Worm (Caenorhabditis elegans): ENCODE data around the gene btb-16.

Gene btb-16

DNA sequence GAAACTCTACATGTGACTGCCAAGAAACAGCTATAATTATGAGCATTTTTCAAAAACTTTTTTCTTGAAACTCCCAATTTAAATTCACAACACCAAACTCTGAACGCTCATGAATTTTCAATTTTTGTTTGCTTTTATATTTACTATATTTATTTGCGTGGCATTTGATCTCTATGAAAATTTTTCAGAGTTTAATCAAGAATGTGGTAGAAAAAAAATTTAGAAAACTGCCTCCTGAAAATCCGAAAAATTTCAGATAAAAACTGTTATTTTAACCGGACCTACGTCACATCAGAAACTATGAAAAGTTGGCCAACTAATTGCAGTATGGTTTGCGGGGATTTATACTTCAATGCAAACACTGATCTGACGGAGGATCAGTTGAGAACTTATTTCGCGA lies 35.4 kb downstream of the btb-16 start, which contains the start of gene irld-27:
Gene irld-27 (plus strand): TSS at position 301 of the 400 bp plus-strand sequence.
- TF ChIP-seq dao-5 (tag; optimal IDR thresholded peaks at IDR 0.05), result no peak
- no peak for TF ChIP-seq W03F9.2 (tag; optimal IDR thresholded peaks at IDR 0.05)
- TF ChIP-seq him-1 (tag; optimal IDR thresholded peaks at IDR 0.05), result no peak

DNA sequence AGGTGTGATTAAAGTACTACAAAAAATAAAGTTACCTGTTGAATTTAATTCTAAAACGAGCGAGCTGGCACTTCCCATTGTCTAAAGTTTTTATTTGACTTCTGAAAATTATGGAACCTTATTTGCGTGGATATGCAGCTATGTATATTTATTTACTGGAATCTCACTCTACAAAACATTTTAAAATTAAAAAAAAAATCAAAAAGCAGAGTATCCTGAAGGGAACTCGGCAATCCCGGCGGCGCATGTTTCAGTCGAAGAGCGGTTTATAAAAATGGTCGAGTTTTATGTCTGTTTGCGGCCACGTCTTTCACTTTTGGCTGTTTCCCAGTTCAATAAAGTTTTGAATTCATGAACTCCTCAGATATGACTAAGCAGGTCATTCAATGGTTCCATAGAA lies 40.4 kb downstream of the btb-16 start, which contains the start of gene F14D2.19:
Gene F14D2.19 (minus strand): TSS at position 101 of the 400 bp plus-strand sequence.
- TF ChIP-seq him-1 (tag; optimal IDR thresholded peaks at IDR 0.05) (no peak), W03F9.2 (tag; optimal IDR thresholded peaks at IDR 0.05) (no peak), dao-5 (tag; optimal IDR thresholded peaks at IDR 0.05) (no peak)

DNA sequence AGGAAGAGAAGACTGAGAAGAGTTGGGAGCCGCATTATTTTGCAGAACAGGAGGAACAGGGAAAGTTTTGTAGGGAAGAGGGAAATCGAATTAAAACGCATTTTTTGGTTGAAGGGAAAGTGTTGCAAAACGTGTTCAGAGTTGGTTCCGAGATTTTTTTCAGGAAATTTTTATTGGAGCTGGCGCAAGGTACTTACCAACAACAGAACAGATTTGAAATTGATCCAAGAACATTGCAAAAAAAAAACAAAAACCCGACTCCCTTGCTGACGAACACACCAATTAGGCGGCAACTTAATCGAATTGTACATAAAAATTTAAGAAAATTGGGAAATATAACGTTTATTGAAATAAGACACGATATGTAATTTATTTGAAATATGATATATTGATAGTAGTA lies 41.9 kb downstream of the btb-16 start, which contains the start of gene F14D2.7:
Gene F14D2.7 (minus strand): TSS at position 101 of the 400 bp plus-strand sequence.
- no peak for TF ChIP-seq him-1 (tag; optimal IDR thresholded peaks at IDR 0.05)
- no peak for TF ChIP-seq dao-5 (tag; optimal IDR thresholded peaks at IDR 0.05)
- TF ChIP-seq W03F9.2 (tag; optimal IDR thresholded peaks at IDR 0.05), result no peak

DNA sequence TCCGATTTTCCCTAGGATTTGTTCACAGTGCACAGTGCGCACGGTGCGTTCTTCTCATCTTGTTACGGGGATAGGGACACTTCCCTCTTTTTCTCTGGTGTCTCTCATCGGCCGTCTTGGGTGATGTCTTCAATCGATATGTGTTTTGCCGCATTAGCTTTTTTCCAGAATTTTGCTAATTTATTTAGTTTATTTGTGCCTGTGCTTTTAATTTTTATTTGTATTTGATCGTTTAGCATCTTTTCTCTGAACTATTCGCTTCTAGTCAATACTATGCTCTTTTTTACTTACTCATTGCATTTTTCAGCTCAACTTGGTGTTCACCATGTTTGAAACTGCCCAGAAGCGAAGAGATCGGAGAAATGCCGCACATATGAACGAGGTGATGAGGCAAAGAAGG lies 43.6 kb downstream of the btb-16 start, which contains the start of gene F14D2.5:
Gene F14D2.5 (plus strand): TSS at position 301 of the 400 bp plus-strand sequence.
- no peak for TF ChIP-seq him-1 (tag; optimal IDR thresholded peaks at IDR 0.05)
- no peak for TF ChIP-seq dao-5 (tag; optimal IDR thresholded peaks at IDR 0.05)
- TF ChIP-seq W03F9.2 (tag; optimal IDR thresholded peaks at IDR 0.05), result no peak

DNA sequence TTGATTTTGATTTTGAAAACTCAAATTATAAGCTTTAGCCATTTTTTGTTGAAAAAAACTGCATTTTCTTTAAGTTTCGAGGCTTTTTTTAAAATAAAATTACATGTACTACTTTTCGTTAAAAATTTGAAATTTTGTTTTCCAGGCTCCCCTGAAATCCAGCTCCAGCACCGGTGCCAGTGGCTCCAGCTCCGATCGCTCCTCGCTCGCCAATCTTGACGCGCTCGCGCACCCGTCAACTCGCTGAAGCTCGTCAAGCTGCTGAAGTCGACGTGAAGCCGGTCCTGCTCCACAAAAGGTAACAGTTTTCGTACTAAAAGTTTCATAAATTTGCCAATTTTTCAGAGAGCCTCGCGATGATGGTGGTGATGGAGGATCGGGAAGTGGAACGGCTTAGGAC lies 44.1 kb downstream of the btb-16 start:
- no peak for TF ChIP-seq dao-5 (tag; optimal IDR thresholded peaks at IDR 0.05)
- no peak for TF ChIP-seq W03F9.2 (tag; optimal IDR thresholded peaks at IDR 0.05)
- TF ChIP-seq him-1 (tag; optimal IDR thresholded peaks at IDR 0.05), result no peak

DNA sequence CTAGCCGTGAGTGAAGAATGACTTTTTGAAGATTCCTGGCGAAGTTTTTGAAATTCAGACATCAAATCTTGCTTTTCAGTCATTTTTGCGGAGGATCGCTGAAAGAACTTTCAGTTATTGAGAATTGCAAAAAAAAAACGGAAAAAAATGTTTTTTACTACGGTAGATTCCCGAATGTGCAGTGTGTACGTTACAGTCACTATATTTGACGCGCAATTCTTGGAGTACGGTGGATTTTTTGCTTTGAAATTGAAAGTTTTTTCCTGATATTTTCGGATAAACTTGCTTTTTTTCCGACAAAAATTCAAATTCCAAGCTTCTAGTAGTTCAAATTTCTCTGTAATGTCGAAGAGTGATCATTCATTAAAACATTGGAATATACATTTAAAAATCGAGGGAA lies 45.3 kb downstream of the btb-16 start, which contains the start of gene F14D2.11:
Gene F14D2.11 (minus strand): TSS at position 101 of the 400 bp plus-strand sequence.
- TF ChIP-seq him-1 (tag; optimal IDR thresholded peaks at IDR 0.05), result no peak

DNA sequence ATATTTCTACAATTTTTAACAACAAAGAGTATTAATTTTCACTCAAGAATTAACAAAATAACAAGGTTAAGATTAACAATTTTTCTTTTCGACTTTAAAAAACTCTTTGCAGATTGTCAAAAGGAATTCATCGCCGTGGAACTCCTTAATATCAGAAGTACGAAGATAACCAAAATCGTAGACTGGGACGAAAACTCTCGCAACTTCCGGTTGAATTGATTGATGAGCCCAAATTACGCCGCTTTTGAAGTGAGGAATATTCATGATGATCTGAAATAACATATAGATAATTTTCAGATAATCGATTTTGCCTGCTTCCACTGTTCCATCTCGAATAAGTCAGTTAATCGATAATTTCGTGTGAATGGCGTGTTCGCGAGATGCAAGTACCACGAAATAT lies 47.0 kb downstream of the btb-16 start, which contains the start of gene F14D2.15:
Gene F14D2.15 (minus strand): TSS at position 101 of the 400 bp plus-strand sequence.
- TF ChIP-seq W03F9.2 (tag; optimal IDR thresholded peaks at IDR 0.05) (no peak), dao-5 (tag; optimal IDR thresholded peaks at IDR 0.05) (no peak), him-1 (tag; optimal IDR thresholded peaks at IDR 0.05) (no peak)

DNA sequence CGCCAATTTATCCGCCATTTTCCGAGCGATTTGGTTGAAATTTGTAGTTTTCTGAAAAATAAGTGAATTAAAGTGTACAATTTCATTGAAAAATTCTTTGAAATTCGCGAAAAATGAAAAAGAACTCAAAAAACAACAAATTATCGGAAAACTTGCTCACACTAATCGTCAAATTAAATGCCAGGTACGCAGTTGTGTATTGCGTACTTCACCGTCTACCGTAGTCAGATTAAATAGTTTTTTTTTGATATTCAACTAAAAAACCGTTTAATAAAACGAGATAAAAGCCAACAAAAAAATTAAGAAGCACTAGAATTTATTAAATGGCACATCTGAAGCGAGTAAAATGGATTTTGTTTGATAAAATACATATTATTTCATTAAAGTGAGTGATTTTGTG lies 48.2 kb downstream of the btb-16 start, which contains the start of gene bath-28:
Gene bath-28 (minus strand): TSS at position 51 of the 400 bp plus-strand sequence.
- TF ChIP-seq W03F9.2 (tag; optimal IDR thresholded peaks at IDR 0.05), result no peak

DNA sequence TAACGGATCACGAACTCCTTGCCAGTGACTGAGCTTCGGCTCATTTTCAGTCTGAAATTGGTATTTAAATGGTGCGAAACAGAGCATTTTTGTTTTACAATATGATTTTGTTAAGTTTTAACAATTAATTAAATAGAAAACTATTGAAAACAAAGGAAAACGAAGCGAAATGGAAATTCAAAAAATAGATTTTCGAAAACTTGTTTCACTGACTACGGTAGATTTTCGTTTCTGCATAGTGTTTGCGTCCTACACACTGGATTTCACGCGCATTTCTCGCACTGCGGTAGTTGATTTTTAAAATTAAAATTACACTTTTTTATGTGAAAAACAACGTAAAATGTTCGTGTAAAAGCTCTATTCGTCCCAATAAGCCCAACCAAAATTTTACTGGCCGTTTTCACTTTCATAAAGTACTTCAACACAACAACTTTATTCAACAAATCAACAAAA lies 49.7 kb downstream of the btb-16 start, which contains the start of gene bath-30:
Gene bath-30 (minus strand): TSS at position 51 of the 453 bp plus-strand sequence.
- no peak for TF ChIP-seq dao-5 (tag; optimal IDR thresholded peaks at IDR 0.05)
